Fruit fly (Drosophila melanogaster): Measurements from ENCODE around the gene PolZ2.

dm6 chr3R:5592009-5592572, 3.4 kb downstream of the PolZ2 start:
- TF ChIP-seq Ets21C (GFP tag; optimal IDR thresholded peaks at IDR 0.05) = no peak
- TF ChIP-seq Met (GFP tag; optimal IDR thresholded peaks at IDR 0.05) = no peak
- TF ChIP-seq CG34406 (GFP tag; optimal IDR thresholded peaks at IDR 0.05) = no peak
- no peak for TF ChIP-seq CG6808 (GFP tag; optimal IDR thresholded peaks at IDR 0.05)
- TF ChIP-seq CG6854 (GFP tag; optimal IDR thresholded peaks at IDR 0.05) = no peak
- no peak for TF ChIP-seq OdsH (GFP tag; optimal IDR thresholded peaks at IDR 0.05)
- no peak for TF ChIP-seq Hr39 (GFP tag; optimal IDR thresholded peaks at IDR 0.05)
- TF ChIP-seq Gug (GFP tag; IDR thresholded peaks at IDR 0.05) = no peak
- no peak for TF ChIP-seq CG8119 (GFP tag; IDR thresholded peaks at IDR 0.05)
- TF ChIP-seq CG11294 (GFP tag; IDR thresholded peaks at IDR 0.05) = no peak
- TF ChIP-seq Hr38 (GFP tag; optimal IDR thresholded peaks at IDR 0.05) = no peak
- TF ChIP-seq Sox102F (GFP tag; optimal IDR thresholded peaks at IDR 0.05) = no peak
- no peak for TF ChIP-seq CG11902 (GFP tag; optimal IDR thresholded peaks at IDR 0.05)
- no peak for TF ChIP-seq CG7368 (GFP tag; optimal IDR thresholded peaks at IDR 0.05)

All from whole organism, prepupa.